Fruit fly (Drosophila melanogaster): ENCODE results near the gene GluProRS.

- no peak for TF ChIP-seq psq (optimal IDR thresholded peaks at IDR 0.05)
- no peak for TF ChIP-seq ttk (optimal IDR thresholded peaks at IDR 0.05)
- no peak for TF ChIP-seq h (optimal IDR thresholded peaks at IDR 0.05)
- TF ChIP-seq Sin3A (optimal IDR thresholded peaks at IDR 0.05), result no peak
- TF ChIP-seq insv (optimal IDR thresholded peaks at IDR 0.05), result no peak
These were observed 30.8 kb downstream of the GluProRS start, which contains the start of gene CG13601 for dm6 chr3R:23927429-23927828.
